Worm (Caenorhabditis elegans) whole organism, midembryonic: Measurements from ENCODE around the gene C45B11.6.

Source experiments
- T22C8.4 ChIP-seq: fragments of 200-800 bp; sonication (Bioruptor generic); IDR thresholded peaks from 2 replicates; pipeline ENCODE4 v1.3.6; 2022; ENCODE audit warnings: missing genetic modification characterization, missing compliant biosample characterization
- klf-2 ChIP-seq: fragments of 200-800 bp; sonication (Bioruptor generic); conservative IDR thresholded peaks from 2 replicates; pipeline ENCODE4 v1.3.6; 2022; ENCODE audit warnings: missing genetic modification reagents, missing genetic modification characterization, missing compliant biosample characterization
- med-1 ChIP-seq: sonication (generic microtip); optimal IDR thresholded peaks from 2 replicates; lab custom pipeline; 2017; ENCODE audit warnings: missing genetic modification characterization, mild to moderate bottlenecking, missing compliant biosample characterization, antibody characterized with exemption, missing genetic modification reagents; ENCODE audit not compliant: insufficient read depth
- ztf-23 ChIP-seq: fragments of 200-800 bp; sonication (Bioruptor generic); IDR thresholded peaks from 2 replicates; pipeline ENCODE4 v1.3.6; 2022; ENCODE audit warnings: missing genetic modification reagents, missing genetic modification characterization, missing compliant biosample characterization
- ztf-29 ChIP-seq: fragments of 200-800 bp; sonication (Bioruptor generic); IDR thresholded peaks from 2 replicates; pipeline ENCODE4 v1.3.6; 2022; ENCODE audit warnings: missing genetic modification reagents, missing genetic modification characterization, missing compliant biosample characterization

DNA sequence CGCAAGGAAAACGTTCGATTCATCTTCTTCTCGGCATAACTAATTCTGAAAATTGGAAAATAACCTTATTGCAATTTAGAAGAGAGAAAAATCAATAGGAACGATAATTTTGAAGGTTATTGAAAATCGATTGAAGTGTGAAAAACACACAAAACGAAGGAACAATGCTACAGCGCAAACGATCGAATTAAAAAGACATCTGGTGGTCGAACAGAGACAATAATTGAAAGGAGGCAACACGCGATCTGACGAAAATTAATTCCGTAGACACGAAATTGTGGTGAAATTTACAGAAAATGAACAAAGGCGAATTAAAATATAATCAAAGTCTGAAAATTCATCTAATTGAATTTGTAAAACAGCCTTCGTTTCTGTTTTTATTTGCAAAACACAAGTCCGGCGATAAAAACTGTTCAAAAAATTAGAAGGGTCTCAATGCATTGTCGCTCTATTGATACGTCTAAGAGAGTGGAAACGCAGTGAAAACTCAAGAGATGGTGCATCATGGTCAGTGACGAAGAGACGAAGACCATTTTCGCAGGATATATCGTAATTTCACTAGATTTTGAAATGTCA lies 4.4 kb upstream of the C45B11.6 start, which contains the start of gene pak-2:
- TF ChIP-seq ztf-29 (no peak), klf-2 (GFP tag; lab: Robert Waterston, UW) (peak; percentile 49; the same call in 1 of the 2 replicates), ztf-23 (GFP tag; lab: Robert Waterston, UW) (peak; percentile 85), med-1 (GFP tag; lab: Kevin White, UChicago) (no peak), T22C8.4 (no peak)
